Worm (Caenorhabditis elegans): ENCODE results near the gene T13B5.9.

The T13B5.9 gene

ce11 chrII:1114133-1114532 is 9.8 kb upstream of the T13B5.9 start, which contains the start of gene lips-12:
Gene lips-12 (minus strand): TSS chrII:1114233.
- TF ChIP-seq elt-4 (tag; optimal IDR thresholded peaks at IDR 0.05): no peak
- TF ChIP-seq ceh-19 (GFP tag; optimal IDR thresholded peaks at IDR 0.05): no peak
- TF ChIP-seq ttx-3 (tag; optimal IDR thresholded peaks at IDR 0.05): no peak
- no peak for TF ChIP-seq ceh-34 (tag; optimal IDR thresholded peaks at IDR 0.05)
- TF ChIP-seq C38D4.7 (GFP tag; optimal IDR thresholded peaks at IDR 0.05): no peak
- TF ChIP-seq sox-2 (GFP tag; IDR thresholded peaks at IDR 0.05): no peak
- TF ChIP-seq ahr-1 (tag; optimal IDR thresholded peaks at IDR 0.05): no peak
- TF ChIP-seq ama-1 (optimal IDR thresholded peaks at IDR 0.05): no peak
- TF ChIP-seq hlh-8 (tag; optimal IDR thresholded peaks at IDR 0.05): no peak
- TF ChIP-seq hlh-6 (tag; optimal IDR thresholded peaks at IDR 0.05): no peak
- TF ChIP-seq che-1 (tag; optimal IDR thresholded peaks at IDR 0.05): no peak

ce11 chrII:1110901-1111300 is 6.6 kb upstream of the T13B5.9 start, which contains the start of gene lips-11:
Gene lips-11 (minus strand): TSS chrII:1111001.
- TF ChIP-seq fax-1 (tag; optimal IDR thresholded peaks at IDR 0.05) (no peak), ceh-6 (GFP tag; optimal IDR thresholded peaks at IDR 0.05) (no peak), hlh-6 (tag; optimal IDR thresholded peaks at IDR 0.05) (no peak), syd-9 (tag; optimal IDR thresholded peaks at IDR 0.05) (no peak), ceh-2 (tag; optimal IDR thresholded peaks at IDR 0.05) (no peak), ttx-3 (tag; optimal IDR thresholded peaks at IDR 0.05) (no peak), sdc-2 (tag; optimal IDR thresholded peaks at IDR 0.05) (no peak), sox-4 (tag; optimal IDR thresholded peaks at IDR 0.05) (no peak), lin-11 (tag; optimal IDR thresholded peaks at IDR 0.05) (no peak), dve-1 (tag; optimal IDR thresholded peaks at IDR 0.05) (no peak), ama-1 (optimal IDR thresholded peaks at IDR 0.05) (no peak), T23F11.4 (GFP tag; optimal IDR thresholded peaks at IDR 0.05) (no peak)

ce11 chrII:1106914-1107597 is 2.7 kb upstream of the T13B5.9 start, which contains the start of gene col-40:
Gene col-40 (minus strand): TSS chrII:1106964.
- TF ChIP-seq pha-2 (tag; optimal IDR thresholded peaks at IDR 0.05) (no peak), ceh-34 (tag; optimal IDR thresholded peaks at IDR 0.05) (no peak), gmeb-2 (tag; optimal IDR thresholded peaks at IDR 0.05) (no peak), ahr-1 (tag; optimal IDR thresholded peaks at IDR 0.05) (no peak), che-1 (tag; optimal IDR thresholded peaks at IDR 0.05) (no peak), ref-2 (tag; optimal IDR thresholded peaks at IDR 0.05) (no peak), Y22D7AL.16 (tag; optimal IDR thresholded peaks at IDR 0.05) (no peak), ceh-24 (tag; optimal IDR thresholded peaks at IDR 0.05) (no peak), madf-2 (tag; optimal IDR thresholded peaks at IDR 0.05) (no peak), sox-4 (tag; optimal IDR thresholded peaks at IDR 0.05) (no peak), syd-9 (tag; optimal IDR thresholded peaks at IDR 0.05) (no peak), dmd-4 (tag; optimal IDR thresholded peaks at IDR 0.05; ENCODE audit: borderline replicate concordance) (no peak)

- TF ChIP-seq syd-9 (tag; optimal IDR thresholded peaks at IDR 0.05) (peak; percentile 38), elt-4 (tag; optimal IDR thresholded peaks at IDR 0.05) (no peak), hlh-6 (tag; optimal IDR thresholded peaks at IDR 0.05) (peak; percentile 38)
Observed at ce11 chrII:1105291-1105690, 982 bp upstream of the T13B5.9 start.

- TF ChIP-seq ceh-9 (tag; optimal IDR thresholded peaks at IDR 0.05) (no peak), F13H6.1 (tag; optimal IDR thresholded peaks at IDR 0.05) (no peak), ceh-31 (tag; optimal IDR thresholded peaks at IDR 0.05) (no peak), ref-2 (tag; optimal IDR thresholded peaks at IDR 0.05) (no peak), ceh-30 (tag; optimal IDR thresholded peaks at IDR 0.05) (no peak), elt-2 (tag; optimal IDR thresholded peaks at IDR 0.05) (peak; percentile 99), T23F11.4 (GFP tag; optimal IDR thresholded peaks at IDR 0.05) (no peak), C08G9.2 (tag; optimal IDR thresholded peaks at IDR 0.05) (no peak), eyg-1 (tag; optimal IDR thresholded peaks at IDR 0.05) (no peak), pag-3 (tag; optimal IDR thresholded peaks at IDR 0.05; ENCODE audit: borderline replicate concordance) (no peak), pqm-1 (tag; optimal IDR thresholded peaks at IDR 0.05) (peak; percentile 54), ceh-6 (GFP tag; optimal IDR thresholded peaks at IDR 0.05) (no peak), hlh-30 (tag; optimal IDR thresholded peaks at IDR 0.05; ENCODE audit: insufficient read depth) (no peak), madf-2 (tag; optimal IDR thresholded peaks at IDR 0.05) (no peak)
Observed at ce11 chrII:1103484-1104100, 717 bp downstream of the T13B5.9 start.

All from whole organism, late embryonic.